Fruit fly (Drosophila melanogaster) whole organism, adult: ENCODE measurements around the gene CG10185.

Experiments
- CG12768 ChIP-seq: fragments of 200-800 bp; sonication (Bioruptor generic); optimal IDR thresholded peaks from 2 replicates; lab custom pipeline; 2017; ENCODE audit warnings: missing biosample characterization, missing genetic modification characterization, mild to moderate bottlenecking, moderate library complexity, missing genetic modification reagents
- CG7045 ChIP-seq: fragments of 200-800 bp; sonication (Bioruptor generic); optimal IDR thresholded peaks from 2 replicates; lab custom pipeline; 2017; ENCODE audit warnings: missing biosample characterization, mild to moderate bottlenecking, missing genetic modification characterization
- Clk ChIP-seq: fragments of 200-800 bp; sonication (Bioruptor generic); optimal IDR thresholded peaks from 2 replicates; lab custom pipeline; 2017; ENCODE audit warnings: missing biosample characterization, missing genetic modification characterization
- Hr96 ChIP-seq: fragments of 200-800 bp; sonication (Bioruptor generic); optimal IDR thresholded peaks from 2 replicates; lab custom pipeline; 2016; ENCODE audit warnings: missing biosample characterization, missing genetic modification characterization
- Mnt ChIP-seq: fragments of 200-800 bp; sonication (Bioruptor generic); optimal IDR thresholded peaks from 2 replicates; lab custom pipeline; 2016; ENCODE audit warnings: missing biosample characterization, mild to moderate bottlenecking, missing genetic modification characterization
- bab1 ChIP-seq: fragments of 200-800 bp; sonication (Bioruptor generic); optimal IDR thresholded peaks from 3 replicates; lab custom pipeline; 2019; ENCODE audit warnings: missing biosample characterization, mild to moderate bottlenecking, missing genetic modification characterization, moderate library complexity
- kay ChIP-seq: fragments of 200-800 bp; sonication (Bioruptor generic); peaks from one replicate; lab custom pipeline; 2016; ENCODE audit warnings: missing biosample characterization, missing genetic modification characterization, borderline replicate concordance
- tj ChIP-seq: fragments of 200-800 bp; sonication (Bioruptor generic); optimal IDR thresholded peaks from 3 replicates; lab custom pipeline; 2017; ENCODE audit warnings: missing biosample characterization, mild to moderate bottlenecking, missing genetic modification characterization, moderate library complexity
- toe ChIP-seq: fragments of 200-800 bp; sonication (Bioruptor generic); optimal IDR thresholded peaks from 2 replicates; lab custom pipeline; 2016; ENCODE audit warnings: missing biosample characterization, missing genetic modification characterization

DNA sequence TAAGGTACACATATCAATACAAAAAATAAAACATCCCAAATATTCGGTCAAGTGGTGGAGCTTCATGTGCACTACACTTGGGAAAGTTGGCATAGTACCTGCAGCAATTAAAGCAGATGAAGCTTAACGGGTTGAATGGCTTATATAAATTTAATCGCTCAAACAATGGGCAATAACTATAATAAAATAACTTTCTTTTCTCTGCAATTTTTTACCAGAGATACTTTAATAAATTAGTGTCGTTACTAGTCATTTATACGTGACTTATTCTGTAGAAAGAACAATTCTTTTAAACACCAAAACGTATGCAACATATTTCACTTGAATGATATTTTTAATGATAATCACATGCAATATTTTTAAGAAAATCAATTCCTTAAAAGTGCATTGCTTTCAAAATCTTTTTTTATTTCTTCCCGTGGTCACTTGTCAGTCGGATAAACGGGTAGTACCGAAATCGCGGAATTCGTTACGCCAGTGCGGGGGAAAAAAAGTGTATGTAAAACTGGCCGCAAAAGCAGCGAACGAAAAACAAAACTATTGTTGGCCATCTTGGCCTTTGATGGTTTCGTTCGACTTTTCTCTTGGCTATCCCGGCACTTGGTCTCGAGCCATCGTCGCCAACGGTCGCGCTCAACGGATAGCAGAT, 24.4 kb downstream of the CG10185 start, which contains the start of gene Jhbp4:
- TF ChIP-seq tj (GFP tag; lab: Kevin White, UChicago) (no peak), Hr96 (no peak), CG7045 (no peak), kay (GFP tag; lab: Kevin White, UChicago) (no peak), toe (GFP tag; lab: Kevin White, UChicago) (no peak), Mnt (GFP tag; lab: Kevin White, UChicago) (no peak), bab1 (GFP tag; lab: Kevin White, UChicago) (no peak), Clk (no peak), CG12768 (GFP tag; lab: Kevin White, UChicago) (no peak)
